Fruit fly (Drosophila melanogaster): ENCODE results near the gene knk.

DNA sequence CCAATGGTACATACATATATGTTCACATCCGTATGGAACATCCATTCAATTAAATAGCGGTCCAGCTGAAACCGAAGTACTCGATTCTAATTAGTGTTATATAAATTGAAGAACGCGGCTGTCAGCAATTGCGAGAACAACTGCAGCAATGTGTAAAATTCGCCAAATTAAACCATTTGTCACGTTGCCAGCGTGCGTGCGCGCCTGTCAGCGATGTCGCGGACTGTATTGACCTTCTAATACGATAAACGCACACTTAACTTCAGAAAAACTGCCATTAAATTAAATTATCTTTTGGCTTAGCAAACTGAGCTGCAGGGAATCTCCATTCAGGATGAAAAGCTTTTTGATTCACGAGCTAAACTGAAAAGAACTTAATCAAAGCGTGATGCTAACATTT lies 21.7 kb upstream of the knk start:
- no peak for TF ChIP-seq CG7745 (tag; optimal IDR thresholded peaks at IDR 0.05)
- TF ChIP-seq H15 (GFP tag; IDR thresholded peaks at IDR 0.05): no peak
- TF ChIP-seq CG7786 (GFP tag; optimal IDR thresholded peaks at IDR 0.05): no peak
- TF ChIP-seq sug (tag; optimal IDR thresholded peaks at IDR 0.05): no peak
- TF ChIP-seq zfh2 (GFP tag; optimal IDR thresholded peaks at IDR 0.05): no peak
- no peak for TF ChIP-seq lola (GFP tag; optimal IDR thresholded peaks at IDR 0.05)
- no peak for TF ChIP-seq CG1792 (GFP tag; optimal IDR thresholded peaks at IDR 0.05)
- no peak for TF ChIP-seq dati (GFP tag; IDR thresholded peaks at IDR 0.05)
- TF ChIP-seq CG16813 (GFP tag; IDR thresholded peaks at IDR 0.05; ENCODE audit: partially characterized antibody): no peak
- no peak for TF ChIP-seq Eip74EF (GFP tag; optimal IDR thresholded peaks at IDR 0.05)
- TF ChIP-seq CG6854 (GFP tag; optimal IDR thresholded peaks at IDR 0.05): no peak
- TF ChIP-seq sqz (GFP tag; optimal IDR thresholded peaks at IDR 0.05): no peak

All from whole organism, embryonic.